Fruit fly (Drosophila melanogaster) whole organism, embryonic: ENCODE data around the gene CG10353.

ENCODE experiments used
- Atf6 ChIP-seq: fragments of 200-800 bp; sonication (Bioruptor generic); IDR thresholded peaks from 2 replicates; pipeline ENCODE4 v1.3.6; 2022; ENCODE audit warnings: missing biosample characterization, missing genetic modification characterization
- BtbVII ChIP-seq: fragments of 200-800 bp; sonication (Bioruptor generic); optimal IDR thresholded peaks from 3 replicates; lab custom pipeline; 2017; ENCODE audit warnings: missing biosample characterization, mild to moderate bottlenecking, missing genetic modification characterization
- CG10462 ChIP-seq: fragments of 200-800 bp; sonication (Bioruptor generic); optimal IDR thresholded peaks from 2 replicates; lab custom pipeline; 2016; ENCODE audit warnings: missing biosample characterization, missing genetic modification characterization
- CG11560 ChIP-seq: fragments of 200-800 bp; sonication (Bioruptor generic); IDR thresholded peaks from 3 replicates; pipeline ENCODE4 v1.3.6; 2022; ENCODE audit warnings: missing biosample characterization, missing genetic modification characterization
- CG12942 ChIP-seq: fragments of 200-800 bp; sonication (Bioruptor generic); optimal IDR thresholded peaks from 3 replicates; lab custom pipeline; 2016; ENCODE audit warnings: missing biosample characterization, missing genetic modification characterization
- CG14014 ChIP-seq: fragments of 200-800 bp; sonication (Bioruptor generic); IDR thresholded peaks from 2 replicates; pipeline ENCODE4 v1.3.6; 2022; ENCODE audit warnings: missing biosample characterization, missing genetic modification characterization
- CG15073 ChIP-seq: fragments of 200-800 bp; sonication (Bioruptor generic); optimal IDR thresholded peaks from 2 replicates; lab custom pipeline; 2016; ENCODE audit warnings: missing biosample characterization, missing genetic modification characterization
- CG15696 ChIP-seq: fragments of 200-800 bp; sonication (Bioruptor generic); optimal IDR thresholded peaks from 2 replicates; lab custom pipeline; 2019; ENCODE audit warnings: missing biosample characterization, mild to moderate bottlenecking, missing genetic modification characterization, moderate library complexity
- CG1602 ChIP-seq: fragments of 200-800 bp; sonication (Bioruptor generic); optimal IDR thresholded peaks from 3 replicates; lab custom pipeline; 2016; ENCODE audit warnings: missing biosample characterization, missing genetic modification characterization
- CG17359 ChIP-seq: fragments of 200-800 bp; sonication (Bioruptor generic); optimal IDR thresholded peaks from 3 replicates; lab custom pipeline; 2018; ENCODE audit warnings: missing biosample characterization, mild to moderate bottlenecking, missing genetic modification characterization, moderate library complexity
- CG17385 ChIP-seq: fragments of 200-800 bp; sonication (Bioruptor generic); optimal IDR thresholded peaks from 3 replicates; lab custom pipeline; 2018; ENCODE audit warnings: missing biosample characterization, mild to moderate bottlenecking, missing genetic modification characterization
- CG18599 ChIP-seq: fragments of 200-800 bp; sonication (Bioruptor generic); optimal IDR thresholded peaks from 3 replicates; lab custom pipeline; 2017; ENCODE audit warnings: missing biosample characterization, missing genetic modification characterization, mild to moderate bottlenecking, moderate library complexity, missing genetic modification reagents
- CG2678 ChIP-seq: fragments of 200-800 bp; sonication (Bioruptor generic); optimal IDR thresholded peaks from 3 replicates; lab custom pipeline; 2019; ENCODE audit warnings: missing biosample characterization, mild to moderate bottlenecking, missing genetic modification characterization, moderate library complexity
- CG3065 ChIP-seq: fragments of 200-800 bp; sonication (Bioruptor generic); optimal IDR thresholded peaks from 2 replicates; lab custom pipeline; 2016; ENCODE audit warnings: missing biosample characterization, missing genetic modification characterization
- CG31224 ChIP-seq: fragments of 200-800 bp; sonication (Bioruptor generic); IDR thresholded peaks from 2 replicates; pipeline ENCODE4 v1.3.6; 2022; ENCODE audit warnings: missing biosample characterization, missing genetic modification characterization
- CG31441 ChIP-seq: fragments of 200-800 bp; sonication (Bioruptor generic); IDR thresholded peaks from 2 replicates; pipeline ENCODE4 v1.3.6; 2022; ENCODE audit warnings: missing biosample characterization, missing genetic modification characterization
- CG32767 ChIP-seq: fragments of 200-800 bp; sonication (Bioruptor generic); IDR thresholded peaks from 2 replicates; pipeline ENCODE4 v1.3.6; 2022; ENCODE audit warnings: missing biosample characterization, missing genetic modification characterization
- CG33213 ChIP-seq: fragments of 200-800 bp; sonication (Bioruptor generic); optimal IDR thresholded peaks from 3 replicates; lab custom pipeline; 2016; ENCODE audit warnings: missing biosample characterization, missing genetic modification characterization
- CG34224 ChIP-seq: fragments of 200-800 bp; sonication (Bioruptor generic); IDR thresholded peaks from 3 replicates; pipeline ENCODE4 v1.3.6; 2022; ENCODE audit warnings: missing biosample characterization, missing genetic modification characterization; ENCODE audit not compliant: partially characterized antibody
- CG4282 ChIP-seq: fragments of 200-800 bp; sonication (Bioruptor generic); optimal IDR thresholded peaks from 2 replicates; lab custom pipeline; 2016; ENCODE audit warnings: missing biosample characterization, missing genetic modification characterization
- CG4360 ChIP-seq: fragments of 200-800 bp; sonication (Bioruptor generic); IDR thresholded peaks from 2 replicates; pipeline ENCODE4 v1.3.6; 2022; ENCODE audit warnings: missing biosample characterization, missing genetic modification characterization
- CG4424 ChIP-seq: fragments of 200-800 bp; sonication (Bioruptor generic); optimal IDR thresholded peaks from 3 replicates; lab custom pipeline; 2016; ENCODE audit warnings: missing biosample characterization, missing genetic modification characterization
- CG7839 ChIP-seq: fragments of 200-800 bp; sonication (Bioruptor generic); optimal IDR thresholded peaks from 3 replicates; lab custom pipeline; 2018; ENCODE audit warnings: missing biosample characterization, mild to moderate bottlenecking, missing genetic modification characterization, moderate library complexity
- CG8281 ChIP-seq: fragments of 200-800 bp; sonication (Bioruptor generic); optimal IDR thresholded peaks from 2 replicates; lab custom pipeline; 2018; ENCODE audit warnings: missing biosample characterization, mild to moderate bottlenecking, missing genetic modification characterization, moderate library complexity
- CG8359 ChIP-seq: fragments of 200-800 bp; sonication (Bioruptor generic); optimal IDR thresholded peaks from 2 replicates; lab custom pipeline; 2017; ENCODE audit warnings: missing biosample characterization, mild to moderate bottlenecking, missing genetic modification characterization, borderline replicate concordance
- CG8765 ChIP-seq: fragments of 200-800 bp; sonication (Bioruptor generic); IDR thresholded peaks from 2 replicates; pipeline ENCODE4 v1.3.6; 2022; ENCODE audit warnings: missing biosample characterization, missing genetic modification characterization
- CG9437 ChIP-seq: fragments of 200-800 bp; sonication (Bioruptor generic); optimal IDR thresholded peaks from 2 replicates; lab custom pipeline; 2018; ENCODE audit warnings: missing biosample characterization, mild to moderate bottlenecking, missing genetic modification characterization
- CG9609 ChIP-seq: fragments of 200-800 bp; sonication (Bioruptor generic); optimal IDR thresholded peaks from 3 replicates; lab custom pipeline; 2016; ENCODE audit warnings: missing biosample characterization, missing genetic modification characterization
- Fer3 ChIP-seq: fragments of 200-800 bp; sonication (Bioruptor generic); optimal IDR thresholded peaks from 2 replicates; lab custom pipeline; 2018; ENCODE audit warnings: missing biosample characterization, mild to moderate bottlenecking, missing genetic modification characterization, moderate library complexity
- Hr3 ChIP-seq: fragments of 200-800 bp; sonication (Bioruptor generic); optimal IDR thresholded peaks from 3 replicates; lab custom pipeline; 2016; ENCODE audit warnings: missing biosample characterization, missing genetic modification characterization
- NfI ChIP-seq: fragments of 200-800 bp; sonication (Bioruptor generic); optimal IDR thresholded peaks from 3 replicates; lab custom pipeline; 2018; ENCODE audit warnings: missing biosample characterization, mild to moderate bottlenecking, missing genetic modification characterization, moderate library complexity
- Opbp ChIP-seq: fragments of 200-800 bp; sonication (Bioruptor generic); IDR thresholded peaks from 3 replicates; pipeline ENCODE4 v1.3.6; 2022; ENCODE audit warnings: missing biosample characterization, missing genetic modification characterization; ENCODE audit not compliant: partially characterized antibody
- chif ChIP-seq, 2 experiments: fragments of 200-800 bp; sonication (Bioruptor generic); optimal IDR thresholded peaks; 3 replicates each; lab custom pipeline; 2016; ENCODE audit warnings: missing biosample characterization in 2 of 2, missing genetic modification characterization in 2 of 2
- crc ChIP-seq: fragments of 200-800 bp; sonication (Bioruptor generic); optimal IDR thresholded peaks from 2 replicates; lab custom pipeline; 2016; ENCODE audit warnings: missing biosample characterization, missing genetic modification characterization
- crp ChIP-seq, 2 experiments: fragments of 200-800 bp; sonication (Bioruptor generic); optimal IDR thresholded peaks; 2 replicates in 1 of 2; 3 replicates in 1 of 2; lab custom pipeline; 2017; ENCODE audit warnings: missing biosample characterization in 2 of 2, missing genetic modification characterization in 2 of 2, mild to moderate bottlenecking in 1 of 2, moderate library complexity in 1 of 2
- en ChIP-seq: fragments of 200-800 bp; sonication (Bioruptor generic); optimal IDR thresholded peaks from 2 replicates; lab custom pipeline; 2016; ENCODE audit warnings: missing biosample characterization, missing genetic modification characterization
- fu2 ChIP-seq: fragments of 200-800 bp; sonication (Bioruptor generic); optimal IDR thresholded peaks from 2 replicates; lab custom pipeline; 2016; ENCODE audit warnings: missing biosample characterization, missing genetic modification characterization
- gfzf ChIP-seq: fragments of 200-800 bp; sonication (Bioruptor generic); optimal IDR thresholded peaks from 2 replicates; lab custom pipeline; 2016; ENCODE audit warnings: missing biosample characterization, mild to moderate bottlenecking, missing genetic modification characterization, moderate library complexity
- grau ChIP-seq: fragments of 200-800 bp; optimal IDR thresholded peaks from 3 replicates; lab custom pipeline; 2019; ENCODE audit warnings: missing biosample characterization, mild to moderate bottlenecking, missing genetic modification characterization, moderate library complexity
- gsb ChIP-seq: fragments of 200-800 bp; sonication (Bioruptor generic); IDR thresholded peaks from 2 replicates; pipeline ENCODE4 v1.3.6; 2022; ENCODE audit warnings: missing biosample characterization, missing genetic modification characterization
- hb ChIP-seq: fragments of 200-800 bp; sonication (Bioruptor generic); IDR thresholded peaks from 3 replicates; pipeline ENCODE4 v1.3.6; 2022; ENCODE audit warnings: missing biosample characterization, missing genetic modification characterization; ENCODE audit not compliant: partially characterized antibody
- hth ChIP-seq: fragments of >200 bp; optimal IDR thresholded peaks from 2 replicates; lab custom pipeline; 2017; ENCODE audit warnings: inconsistent platforms
- mam ChIP-seq: fragments of 200-800 bp; sonication (Bioruptor generic); optimal IDR thresholded peaks from 3 replicates; lab custom pipeline; 2016; ENCODE audit warnings: missing biosample characterization, missing genetic modification characterization
- nerfin-2 ChIP-seq: fragments of 200-800 bp; sonication (Bioruptor generic); IDR thresholded peaks from 2 replicates; pipeline ENCODE4 v1.3.6; 2022; ENCODE audit warnings: missing biosample characterization, missing genetic modification characterization; ENCODE audit not compliant: partially characterized antibody
- oc ChIP-seq: fragments of 200-800 bp; sonication (Bioruptor generic); optimal IDR thresholded peaks from 2 replicates; lab custom pipeline; 2018; ENCODE audit warnings: missing biosample characterization, mild to moderate bottlenecking, missing genetic modification characterization, moderate library complexity
- org-1 ChIP-seq: fragments of 200-800 bp; sonication (Bioruptor generic); optimal IDR thresholded peaks from 2 replicates; lab custom pipeline; 2017; ENCODE audit warnings: missing biosample characterization, missing genetic modification characterization
- peb ChIP-seq: fragments of 200-800 bp; sonication (Bioruptor generic); IDR thresholded peaks from 2 replicates; pipeline ENCODE4 v1.3.6; 2022; ENCODE audit warnings: missing biosample characterization, missing genetic modification characterization
- stc ChIP-seq: fragments of 200-800 bp; sonication (Bioruptor generic); IDR thresholded peaks from 2 replicates; pipeline ENCODE4 v1.3.6; 2022; ENCODE audit warnings: missing biosample characterization, missing genetic modification characterization
- sug ChIP-seq: fragments of 200-800 bp; optimal IDR thresholded peaks from 2 replicates; lab custom pipeline; 2019; ENCODE audit warnings: missing biosample characterization, mild to moderate bottlenecking, missing genetic modification characterization, moderate library complexity
- tio ChIP-seq: fragments of 200-800 bp; sonication (Bioruptor generic); optimal IDR thresholded peaks from 2 replicates; lab custom pipeline; 2017; ENCODE audit warnings: missing biosample characterization, missing genetic modification characterization, inconsistent platforms
- tx ChIP-seq: fragments of 200-800 bp; sonication (Bioruptor generic); optimal IDR thresholded peaks from 2 replicates; lab custom pipeline; 2016; ENCODE audit warnings: missing biosample characterization, missing genetic modification characterization

CG10353 gene

DNA sequence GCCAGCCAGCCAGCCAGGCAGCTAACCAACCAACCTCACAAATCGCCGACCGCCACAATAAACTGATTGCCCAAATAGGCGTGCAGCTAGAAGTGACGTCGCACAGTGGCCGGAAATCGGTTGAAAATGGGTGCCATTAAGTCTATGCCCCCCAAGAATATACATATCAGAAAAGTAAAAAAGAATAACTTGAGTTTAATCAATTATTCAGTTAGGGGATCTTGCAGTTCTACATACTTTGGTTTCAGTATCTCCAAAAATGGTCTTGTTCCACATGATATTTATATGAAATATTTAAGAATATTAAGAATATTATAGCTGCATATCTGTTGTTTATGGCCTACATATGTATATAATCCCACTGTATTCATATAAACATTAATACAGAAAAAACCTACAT is 1.6 kb downstream of the CG10353 start (continued):
- TF ChIP-seq Atf6 (GFP tag; lab: Robert Waterston, UW) = peak; percentile 59; the same call in 1 of the 2 replicates
- TF ChIP-seq stc (GFP tag; lab: Robert Waterston, UW) = no peak
- TF ChIP-seq peb (GFP tag; lab: Robert Waterston, UW) = no peak
- TF ChIP-seq grau = peak; percentile 67
- TF ChIP-seq CG1602 = no peak
- TF ChIP-seq chif (GFP tag; optimal IDR thresholded peaks at IDR 0.05; lab: Kevin White, UChicago) = no peak
- peak; percentile 62 for TF ChIP-seq BtbVII (GFP tag; lab: Kevin White, UChicago)
- no peak for TF ChIP-seq CG12942 (GFP tag; lab: Kevin White, UChicago)
- TF ChIP-seq CG11560 (tag; lab: Robert Waterston, UW) = no peak; the same call in 2 of the 3 replicates
- TF ChIP-seq oc (tag; lab: Kevin White, UChicago) = no peak
- no peak for TF ChIP-seq gsb (GFP tag; lab: Robert Waterston, UW)
- peak; percentile 16 for TF ChIP-seq CG4282 (GFP tag; lab: Kevin White, UChicago)
- no peak for TF ChIP-seq CG15073 (GFP tag; lab: Kevin White, UChicago)
- TF ChIP-seq CG31441 (GFP tag; lab: Robert Waterston, UW) = 0 out of 2 replicates have a peak, but pooled peaks have one; percentile 33
- TF ChIP-seq CG33213 = no peak
- TF ChIP-seq CG17385 (GFP tag; lab: Kevin White, UChicago) = peak; percentile 51
- peak; percentile 16 for TF ChIP-seq Hr3 (GFP tag; lab: Kevin White, UChicago)
- TF ChIP-seq NfI (GFP tag; lab: Kevin White, UChicago) = peak; percentile 41
- no peak for TF ChIP-seq CG4424
- TF ChIP-seq CG18599 (GFP tag; lab: Kevin White, UChicago) = peak; percentile 57
- no peak for TF ChIP-seq CG14014
- no peak for TF ChIP-seq mam (GFP tag; lab: Kevin White, UChicago)
- TF ChIP-seq CG9609 (GFP tag; lab: Kevin White, UChicago) = no peak
- peak; percentile 47 for TF ChIP-seq sug (tag; lab: Kevin White, UChicago)
- TF ChIP-seq en (GFP tag; lab: Kevin White, UChicago) = no peak
- no peak for TF ChIP-seq tio
- TF ChIP-seq CG4360 (GFP tag; lab: Robert Waterston, UW) = no peak
- TF ChIP-seq CG32767 (GFP tag; lab: Robert Waterston, UW) = no peak
- TF ChIP-seq CG31224 (GFP tag; lab: Robert Waterston, UW) = 0 out of 2 replicates have a peak, but pooled peaks have one; percentile 26
- no peak for TF ChIP-seq fu2 (GFP tag; lab: Kevin White, UChicago)
- TF ChIP-seq CG7839 (tag; lab: Kevin White, UChicago) = peak; percentile 20
- TF ChIP-seq CG3065 = no peak
- TF ChIP-seq tx = no peak
- TF ChIP-seq org-1 (GFP tag; lab: Kevin White, UChicago) = no peak
- no peak for TF ChIP-seq CG8281
- TF ChIP-seq gfzf = no peak
- peak; percentile 16 for TF ChIP-seq CG9437
- no peak for TF ChIP-seq crc (GFP tag; lab: Kevin White, UChicago)
- TF ChIP-seq Opbp (GFP tag; lab: Robert Waterston, UW) = no peak
- no peak for TF ChIP-seq CG15696 (tag; lab: Kevin White, UChicago)
- peak; percentile 30; the same call in 1 of the 3 replicates for TF ChIP-seq CG34224 (GFP tag; lab: Robert Waterston, UW)
- TF ChIP-seq CG17359 (tag; lab: Kevin White, UChicago) = peak; percentile 37
- TF ChIP-seq crp (GFP tag; optimal IDR thresholded peaks at IDR 0.05; lab: Kevin White, UChicago) = no peak
- TF ChIP-seq hb (GFP tag; lab: Robert Waterston, UW) = no peak
- TF ChIP-seq CG2678 (tag; lab: Kevin White, UChicago) = peak; percentile 70
- peak; percentile 43 for TF ChIP-seq Fer3 (tag; lab: Kevin White, UChicago)
- no peak for TF ChIP-seq CG8359 (GFP tag; lab: Kevin White, UChicago)
- TF ChIP-seq hth (lab: Kevin White, UChicago) = no peak
- no peak for TF ChIP-seq CG10462 (GFP tag; lab: Kevin White, UChicago)
- no peak for TF ChIP-seq nerfin-2
- no peak for TF ChIP-seq CG8765 (GFP tag; lab: Robert Waterston, UW)
